Worm (Caenorhabditis elegans): Measurements from ENCODE around the gene C08B6.18.
A peak's percentile ranks its signal among the peaks of the same experiment; 100 is the strongest.

The C08B6.18 gene

DNA sequence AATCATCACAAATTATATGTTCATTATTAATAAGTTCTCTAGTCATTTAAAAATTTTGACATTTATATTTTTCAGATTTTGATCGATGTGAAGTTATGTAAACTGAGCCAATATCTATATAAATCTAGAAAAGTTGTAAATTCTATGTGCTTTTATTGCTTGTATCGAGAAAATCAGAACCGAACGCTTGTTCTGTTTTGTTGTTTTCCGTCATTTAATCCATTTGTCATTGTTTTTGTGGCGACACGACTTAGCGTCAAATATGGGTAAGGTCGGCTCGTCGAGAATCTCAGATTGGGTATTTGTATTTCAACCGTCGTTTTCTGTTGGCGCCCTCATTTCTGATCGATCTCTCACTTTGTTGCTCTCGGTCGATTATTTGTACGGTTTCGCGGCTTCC lies 19.6 kb downstream of the C08B6.18 start, which contains the start of gene cht-5:
Gene cht-5, plus strand, starts transcription at position 301 of the 400 bp plus-strand sequence.
- TF ChIP-seq nhr-11 (tag; optimal IDR thresholded peaks at IDR 0.05) (no peak), sma-3 (GFP tag; optimal IDR thresholded peaks at IDR 0.05) (no peak), ceh-16 (tag; optimal IDR thresholded peaks at IDR 0.05) (no peak), lin-39 (tag; optimal IDR thresholded peaks at IDR 0.05) (no peak)

ce11 chrV:10112187-10112586 lies 21.7 kb downstream of the C08B6.18 start, which contains the start of gene C08B6.3:
C08B6.3 (minus strand) TSS chrV:10112287.
- TF ChIP-seq ceh-16 (tag; optimal IDR thresholded peaks at IDR 0.05): no peak
- TF ChIP-seq Y55F3AM.14 (GFP tag; optimal IDR thresholded peaks at IDR 0.05): no peak
- TF ChIP-seq lin-11 (tag; optimal IDR thresholded peaks at IDR 0.05): no peak
- TF ChIP-seq unc-55 (GFP tag; optimal IDR thresholded peaks at IDR 0.05): no peak
- no peak for TF ChIP-seq ama-1 (optimal IDR thresholded peaks at IDR 0.05)
- no peak for TF ChIP-seq nhr-25 (tag; optimal IDR thresholded peaks at IDR 0.05)
- no peak for TF ChIP-seq crh-2 (tag; optimal IDR thresholded peaks at IDR 0.05)
- TF ChIP-seq elt-3 (tag; optimal IDR thresholded peaks at IDR 0.05): no peak
- no peak for TF ChIP-seq nhr-11 (tag; optimal IDR thresholded peaks at IDR 0.05)
- no peak for TF ChIP-seq gmeb-1 (tag; optimal IDR thresholded peaks at IDR 0.05)
- no peak for TF ChIP-seq nhr-23 (tag; optimal IDR thresholded peaks at IDR 0.05)
- no peak for TF ChIP-seq nhr-21 (tag; optimal IDR thresholded peaks at IDR 0.05)
- no peak for TF ChIP-seq mab-5 (tag; optimal IDR thresholded peaks at IDR 0.05)
- no peak for TF ChIP-seq lsy-2 (tag; optimal IDR thresholded peaks at IDR 0.05)
- no peak for TF ChIP-seq lin-39 (tag; optimal IDR thresholded peaks at IDR 0.05)
- no peak for TF ChIP-seq dmd-4 (tag; optimal IDR thresholded peaks at IDR 0.05)
- TF ChIP-seq C34F6.9 (tag; optimal IDR thresholded peaks at IDR 0.05): no peak

DNA sequence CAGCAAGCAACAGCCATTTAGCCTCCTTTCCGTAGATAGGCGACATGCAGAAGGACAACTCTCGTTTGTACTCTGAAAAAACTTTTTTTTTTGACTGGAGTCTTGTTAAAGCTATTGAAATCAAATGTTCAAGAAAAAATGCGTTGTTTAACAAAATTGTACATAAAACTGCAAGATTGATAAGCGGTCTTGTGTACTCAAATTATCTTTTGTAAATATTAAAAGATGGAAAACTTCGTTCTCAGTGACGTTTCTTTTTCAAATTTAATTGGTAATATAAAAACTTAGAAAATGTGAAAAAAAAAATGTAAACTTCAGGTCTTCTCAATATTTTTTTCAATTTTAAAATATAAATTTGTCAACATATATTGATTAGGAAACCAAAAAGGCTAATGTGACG lies 22.8 kb downstream of the C08B6.18 start:
- TF ChIP-seq fos-1 (tag; optimal IDR thresholded peaks at IDR 0.05) (peak; percentile 24), nhr-23 (tag; optimal IDR thresholded peaks at IDR 0.05) (no peak)

DNA sequence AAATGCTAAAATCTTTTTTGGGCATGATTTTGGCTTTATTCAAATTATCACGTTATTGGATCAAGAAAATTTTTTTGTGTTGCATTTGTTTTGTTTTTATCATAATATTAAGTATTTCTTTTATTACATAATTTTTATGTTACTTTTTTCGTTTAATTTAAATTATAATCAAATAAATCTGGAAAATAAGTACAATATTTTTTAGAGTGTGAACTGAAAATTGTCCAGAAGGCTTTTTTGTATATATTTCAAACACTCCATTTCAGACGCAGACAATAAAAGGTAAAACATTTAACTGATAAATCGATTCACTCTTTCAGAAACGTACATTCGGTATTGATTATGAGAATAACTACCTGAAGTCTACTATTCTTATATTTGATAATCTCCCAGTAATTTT lies 26.6 kb downstream of the C08B6.18 start, which contains the start of gene C08B6.11:
Gene C08B6.11, plus strand, starts transcription at position 301 of the 400 bp plus-strand sequence.
- TF ChIP-seq ceh-82 (tag; optimal IDR thresholded peaks at IDR 0.05) (no peak), lsy-2 (tag; optimal IDR thresholded peaks at IDR 0.05) (no peak), ztf-1 (GFP tag; conservative IDR thresholded peaks at IDR 0.05) (no peak), nhr-23 (tag; optimal IDR thresholded peaks at IDR 0.05) (no peak), nhr-237 (tag; optimal IDR thresholded peaks at IDR 0.05) (no peak), zag-1 (tag; optimal IDR thresholded peaks at IDR 0.05) (no peak), nhr-77 (tag; optimal IDR thresholded peaks at IDR 0.05) (no peak), ztf-11 (tag; optimal IDR thresholded peaks at IDR 0.05) (no peak), F13H6.1 (tag; optimal IDR thresholded peaks at IDR 0.05) (no peak), nhr-10 (tag; optimal IDR thresholded peaks at IDR 0.05) (no peak), ama-1 (optimal IDR thresholded peaks at IDR 0.05) (no peak), nhr-11 (tag; optimal IDR thresholded peaks at IDR 0.05) (no peak), crh-2 (tag; optimal IDR thresholded peaks at IDR 0.05) (no peak), lin-13 (GFP tag; optimal IDR thresholded peaks at IDR 0.05) (no peak), elt-3 (tag; optimal IDR thresholded peaks at IDR 0.05) (no peak)

- TF ChIP-seq elt-1 (tag; optimal IDR thresholded peaks at IDR 0.05) (no peak), sma-3 (GFP tag; optimal IDR thresholded peaks at IDR 0.05) (no peak), lsy-2 (tag; optimal IDR thresholded peaks at IDR 0.05) (no peak), zag-1 (tag; optimal IDR thresholded peaks at IDR 0.05) (no peak), dmd-4 (tag; optimal IDR thresholded peaks at IDR 0.05) (no peak), mbf-1 (tag; optimal IDR thresholded peaks at IDR 0.05) (no peak), blmp-1 (tag; optimal IDR thresholded peaks at IDR 0.05; ENCODE audit: insufficient read depth) (no peak), lin-13 (GFP tag; optimal IDR thresholded peaks at IDR 0.05) (no peak), nhr-21 (tag; optimal IDR thresholded peaks at IDR 0.05) (no peak), elt-3 (tag; optimal IDR thresholded peaks at IDR 0.05) (no peak), F13H6.1 (tag; optimal IDR thresholded peaks at IDR 0.05) (no peak), ztf-4 (tag; optimal IDR thresholded peaks at IDR 0.05) (no peak)
These were observed 28.5 kb downstream of the C08B6.18 start, which contains the start of gene C08B6.2 for ce11 chrV:10105412-10105811. C08B6.2 (plus strand) TSS chrV:10105712.

ce11 chrV:10104785-10105310 lies 29.1 kb downstream of the C08B6.18 start, which contains the start of gene ugt-17:
ugt-17 (minus strand) TSS chrV:10104964.
- peak; percentile 54 for TF ChIP-seq sma-9 (GFP tag; optimal IDR thresholded peaks at IDR 0.05)
- no peak for TF ChIP-seq sma-9 (tag; optimal IDR thresholded peaks at IDR 0.05)
- peak; percentile 10 for TF ChIP-seq crh-2 (tag; optimal IDR thresholded peaks at IDR 0.05)
- TF ChIP-seq fos-1 (tag; optimal IDR thresholded peaks at IDR 0.05): peak; percentile 67
- TF ChIP-seq sem-4 (tag; optimal IDR thresholded peaks at IDR 0.05): no peak

Measured in whole organism, L2 larva.